Worm (Caenorhabditis elegans) whole organism, L3 larva: ENCODE data around the gene nhr-182.

Experiments
- ZK546.5 ChIP-seq: sonication (generic microtip); optimal IDR thresholded peaks from 2 replicates; lab custom pipeline; 2017; ENCODE audit warnings: missing biosample characterization, missing genetic modification characterization
- aly-2 ChIP-seq: fragments of 150-350 bp; optimal IDR thresholded peaks from 2 replicates; lab custom pipeline; 2014; ENCODE audit warnings: missing biosample characterization, missing genetic modification characterization
- ama-1 ChIP-seq: fragments of 150-350 bp; optimal IDR thresholded peaks from 2 replicates; lab custom pipeline; 2018
- ceh-28 ChIP-seq: fragments of 150-350 bp; optimal IDR thresholded peaks from 2 replicates; lab custom pipeline; 2014; ENCODE audit warnings: missing biosample characterization, missing genetic modification reagents, missing genetic modification characterization
- egl-27 ChIP-seq: sonication (generic microtip); optimal IDR thresholded peaks from 4 replicates; lab custom pipeline; 2017; ENCODE audit warnings: missing biosample characterization, missing genetic modification reagents, missing genetic modification characterization
- egl-5 ChIP-seq: fragments of 150-350 bp; optimal IDR thresholded peaks from 2 replicates; lab custom pipeline; 2017; ENCODE audit warnings: missing biosample characterization, missing genetic modification reagents, missing genetic modification characterization, inconsistent platforms
- elt-2 ChIP-seq: sonication (generic microtip); optimal IDR thresholded peaks from 2 replicates; lab custom pipeline; 2016; ENCODE audit warnings: missing genetic modification reagents, mild to moderate bottlenecking, missing genetic modification characterization, missing compliant biosample characterization
- hmg-11 ChIP-seq: sonication (generic microtip); optimal IDR thresholded peaks from 2 replicates; lab custom pipeline; 2016; ENCODE audit warnings: missing genetic modification characterization, missing compliant biosample characterization
- mml-1 ChIP-seq: fragments of 150-350 bp; sonication (generic microtip); optimal IDR thresholded peaks from 3 replicates; lab custom pipeline; 2014; ENCODE audit warnings: missing biosample characterization, missing genetic modification characterization
- nfya-1 ChIP-seq: sonication (generic microtip); optimal IDR thresholded peaks from 2 replicates; lab custom pipeline; 2017; ENCODE audit warnings: missing genetic modification characterization, mild to moderate bottlenecking, missing compliant biosample characterization, antibody characterized with exemption, moderate library complexity; ENCODE audit not compliant: insufficient read depth
- nhr-28 ChIP-seq: fragments of 150-350 bp; optimal IDR thresholded peaks from 2 replicates; lab custom pipeline; 2014; ENCODE audit warnings: missing biosample characterization, missing genetic modification characterization
- nhr-43 ChIP-seq: sonication (generic microtip); optimal IDR thresholded peaks from 2 replicates; lab custom pipeline; 2016; ENCODE audit warnings: mild to moderate bottlenecking, missing genetic modification characterization, missing compliant biosample characterization; ENCODE audit not compliant: poor library complexity, severe bottlenecking
- nhr-76 ChIP-seq: fragments of 150-350 bp; sonication (generic microtip); optimal IDR thresholded peaks from 5 replicates; lab custom pipeline; 2014; ENCODE audit warnings: missing biosample characterization, missing genetic modification characterization
- pha-4 ChIP-seq: fragments of 150-350 bp; optimal IDR thresholded peaks from 2 replicates; lab custom pipeline; 2014; ENCODE audit warnings: missing biosample characterization, missing genetic modification reagents, missing genetic modification characterization
- pqm-1 ChIP-seq: fragments of 150-350 bp; optimal IDR thresholded peaks from 2 replicates; lab custom pipeline; 2017; ENCODE audit warnings: missing biosample characterization, missing genetic modification characterization, inconsistent platforms
- snpc-4 ChIP-seq: fragments of 150-350 bp; optimal IDR thresholded peaks from 2 replicates; lab custom pipeline; 2014; ENCODE audit warnings: missing biosample characterization, missing genetic modification characterization
- ztf-11 ChIP-seq: fragments of 150-350 bp; optimal IDR thresholded peaks from 2 replicates; lab custom pipeline; 2014; ENCODE audit warnings: missing biosample characterization, missing genetic modification characterization

nhr-182 gene

DNA sequence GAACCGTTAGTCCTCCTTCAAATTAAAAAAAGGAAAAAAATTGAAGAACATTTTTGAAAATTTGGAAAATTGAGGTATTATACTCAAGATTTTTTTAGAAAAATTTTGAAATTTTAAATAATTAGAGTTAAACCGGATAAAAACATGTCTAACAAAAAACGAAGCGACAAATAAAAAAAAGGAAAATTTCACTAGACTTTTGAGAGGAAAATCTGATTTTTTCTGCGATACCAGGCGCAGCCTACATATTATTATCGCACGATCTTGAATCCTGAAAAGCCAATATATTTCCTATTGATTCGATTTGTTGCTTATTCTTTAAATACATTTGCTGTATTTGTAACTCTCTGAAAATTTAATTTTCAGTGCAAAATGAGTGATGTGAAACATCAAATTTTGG, 44.4 kb downstream of the nhr-182 start, which contains the start of gene nstp-8:
nstp-8 (plus strand) TSS at position 301 of the 400 bp plus-strand sequence.
- TF ChIP-seq ZK546.5 (tag; lab: Kevin White, UChicago): no peak
- no peak for TF ChIP-seq pqm-1 (tag; lab: Kevin White, UChicago)

DNA sequence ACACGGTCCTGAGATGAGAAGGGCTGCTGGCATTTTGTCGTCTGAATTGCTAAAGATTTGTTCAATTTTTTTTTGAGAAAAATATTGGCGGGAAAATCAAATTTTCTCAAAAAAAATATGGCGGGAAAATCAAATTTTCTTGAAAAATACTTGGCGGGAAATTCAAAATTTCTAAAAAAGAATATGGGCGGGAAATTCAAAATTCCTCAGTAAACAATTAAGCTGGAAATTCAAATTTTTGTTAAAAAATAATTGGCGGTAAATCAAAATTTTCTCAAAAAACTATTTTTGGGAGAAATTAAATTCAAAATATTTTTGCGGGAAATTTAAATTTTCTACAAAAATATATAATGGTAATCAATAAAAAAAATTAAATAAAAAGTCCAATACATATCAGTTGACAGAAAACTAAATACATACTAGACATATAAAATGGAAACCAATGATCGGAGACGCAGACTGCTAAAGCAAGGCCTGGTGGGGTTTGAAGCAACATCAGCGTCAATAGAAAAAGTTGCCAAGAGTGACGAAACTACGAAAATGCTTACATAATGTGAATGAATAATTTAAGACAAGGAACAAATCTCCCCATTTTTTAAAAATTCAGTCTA, 45.2 kb downstream of the nhr-182 start, which contains the start of gene nhr-184:
nhr-184 (minus strand) TSS at position 51 of the 611 bp plus-strand sequence.
- TF ChIP-seq hmg-11 (tag; lab: Kevin White, UChicago): peak; percentile 42
- TF ChIP-seq pqm-1 (tag; lab: Kevin White, UChicago): peak; percentile 25
- TF ChIP-seq ztf-11 (tag; lab: Kevin White, UChicago): no peak
- TF ChIP-seq pha-4 (tag; lab: Kevin White, UChicago): peak; percentile 58
- no peak for TF ChIP-seq mml-1 (tag; lab: Kevin White, UChicago)
- TF ChIP-seq egl-27 (tag; lab: Kevin White, UChicago): no peak
- no peak for TF ChIP-seq ceh-28 (tag; lab: Kevin White, UChicago)
- TF ChIP-seq elt-2 (tag; lab: Kevin White, UChicago): peak; percentile 27
- no peak for TF ChIP-seq nhr-43 (tag; lab: Kevin White, UChicago)
- no peak for TF ChIP-seq ama-1 (lab: Kevin White, UChicago)
- TF ChIP-seq snpc-4 (tag; lab: Kevin White, UChicago): no peak
- TF ChIP-seq egl-5 (tag; lab: Kevin White, UChicago): no peak
- TF ChIP-seq nhr-28 (tag; lab: Kevin White, UChicago): no peak
- TF ChIP-seq, all 47 proteins: peak for 4

DNA sequence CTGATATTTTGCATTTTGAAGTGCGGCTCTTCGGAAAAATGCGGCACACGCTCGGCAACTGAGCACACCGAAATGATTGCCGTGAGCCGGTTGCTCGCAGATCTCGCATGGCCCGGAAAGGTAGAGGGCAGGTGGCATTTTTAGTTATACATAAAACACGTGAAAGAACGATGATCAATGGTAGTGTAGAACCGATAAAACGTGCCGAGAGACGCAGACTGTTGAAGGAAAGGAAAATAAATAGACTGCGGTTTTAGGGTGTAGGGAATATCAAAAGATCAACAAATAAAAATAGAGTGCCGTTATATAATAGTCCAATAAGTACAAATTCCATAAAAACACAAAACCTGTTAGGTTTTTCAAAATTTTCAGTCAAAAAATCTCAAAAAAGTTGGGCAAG, 47.8 kb downstream of the nhr-182 start, which contains the start of gene nhr-133:
nhr-133 (minus strand) TSS at position 183 of the 400 bp plus-strand sequence.
- no peak for TF ChIP-seq aly-2
- peak; percentile 73 for TF ChIP-seq pha-4 (tag; lab: Kevin White, UChicago)
- peak; percentile 38 for TF ChIP-seq elt-2 (tag; lab: Kevin White, UChicago)
- TF ChIP-seq, all 47 proteins: peak for 2

DNA sequence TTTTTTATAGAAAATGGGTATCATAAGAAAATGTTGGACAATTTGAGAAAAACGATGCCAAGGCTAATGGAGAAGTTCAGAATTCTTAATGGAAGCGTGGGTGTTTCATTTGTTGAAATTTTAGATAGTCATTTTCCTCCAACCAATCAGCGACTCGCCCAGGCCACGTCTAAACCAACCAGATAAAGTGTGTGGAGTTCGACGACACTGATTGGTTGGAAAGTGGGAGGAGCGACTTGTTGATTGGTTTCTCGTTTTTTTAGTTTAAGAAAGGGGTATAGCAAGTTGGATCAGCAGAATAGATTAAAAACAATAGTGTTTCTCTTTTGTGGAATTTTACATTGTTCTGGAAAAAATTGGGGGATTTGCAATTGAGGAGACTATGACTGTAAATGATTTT, 52.2 kb downstream of the nhr-182 start:
- TF ChIP-seq nhr-76 (no peak), nfya-1 (tag; lab: Kevin White, UChicago) (peak; percentile 84)
